Worm (Caenorhabditis elegans): ENCODE results near the gene F35E8.10.

The F35E8.10 gene

ce11 chrV:15957098-15957497, 36.9 kb upstream of the F35E8.10 start, which contains the start of gene F36G9.3:
TSS of gene F36G9.3 (plus strand) at chrV:15957398.
- no peak for TF ChIP-seq skn-1 (tag; optimal IDR thresholded peaks at IDR 0.05)
- no peak for TF ChIP-seq ceh-82 (tag; optimal IDR thresholded peaks at IDR 0.05)
- TF ChIP-seq sma-3 (GFP tag; optimal IDR thresholded peaks at IDR 0.05): no peak
- no peak for TF ChIP-seq nhr-11 (tag; optimal IDR thresholded peaks at IDR 0.05)

ce11 chrV:15955497-15955896, 35.3 kb upstream of the F35E8.10 start, which contains the start of gene srh-186:
TSS of gene srh-186 (plus strand) at chrV:15955797.
- no peak for TF ChIP-seq elt-3 (tag; optimal IDR thresholded peaks at IDR 0.05)
- no peak for TF ChIP-seq elt-1 (tag; optimal IDR thresholded peaks at IDR 0.05)
- TF ChIP-seq nhr-12 (tag; optimal IDR thresholded peaks at IDR 0.05): no peak
- no peak for TF ChIP-seq unc-39 (tag; optimal IDR thresholded peaks at IDR 0.05)
- TF ChIP-seq snpc-4 (tag; optimal IDR thresholded peaks at IDR 0.05): no peak
- TF ChIP-seq unc-62 (GFP tag; optimal IDR thresholded peaks at IDR 0.05): no peak
- no peak for TF ChIP-seq unc-55 (GFP tag; optimal IDR thresholded peaks at IDR 0.05)
- no peak for TF ChIP-seq ceh-82 (tag; optimal IDR thresholded peaks at IDR 0.05)
- no peak for TF ChIP-seq ceh-16 (tag; optimal IDR thresholded peaks at IDR 0.05)
- TF ChIP-seq crh-2 (tag; optimal IDR thresholded peaks at IDR 0.05): no peak

ce11 chrV:15954932-15955331, 34.8 kb upstream of the F35E8.10 start, which contains the start of gene srw-57:
TSS of gene srw-57 (minus strand) at chrV:15955032.
- TF ChIP-seq nhr-25 (tag; optimal IDR thresholded peaks at IDR 0.05) (no peak), lsy-2 (tag; optimal IDR thresholded peaks at IDR 0.05) (no peak), peb-1 (tag; optimal IDR thresholded peaks at IDR 0.05) (no peak), sem-4 (tag; optimal IDR thresholded peaks at IDR 0.05) (no peak), nhr-77 (tag; optimal IDR thresholded peaks at IDR 0.05) (no peak), nhr-21 (tag; optimal IDR thresholded peaks at IDR 0.05) (no peak), nhr-6 (tag; optimal IDR thresholded peaks at IDR 0.05) (no peak), nhr-129 (tag; optimal IDR thresholded peaks at IDR 0.05) (no peak), gmeb-1 (tag; optimal IDR thresholded peaks at IDR 0.05) (no peak), nhr-237 (tag; optimal IDR thresholded peaks at IDR 0.05) (no peak), mbf-1 (tag; optimal IDR thresholded peaks at IDR 0.05) (no peak), ZK546.5 (tag; optimal IDR thresholded peaks at IDR 0.05) (no peak), elt-1 (tag; optimal IDR thresholded peaks at IDR 0.05) (no peak), snpc-4 (tag; optimal IDR thresholded peaks at IDR 0.05) (no peak), R02D3.7 (tag; optimal IDR thresholded peaks at IDR 0.05) (no peak), unc-39 (tag; optimal IDR thresholded peaks at IDR 0.05) (no peak), nhr-23 (tag; optimal IDR thresholded peaks at IDR 0.05) (no peak), ama-1 (optimal IDR thresholded peaks at IDR 0.05) (no peak), F13H6.1 (tag; optimal IDR thresholded peaks at IDR 0.05) (no peak), lin-39 (tag; optimal IDR thresholded peaks at IDR 0.05) (no peak)

ce11 chrV:15952762-15953161, 32.6 kb upstream of the F35E8.10 start, which contains the start of gene srw-56:
TSS of gene srw-56 (minus strand) at chrV:15952862.
- TF ChIP-seq nhr-21 (tag; optimal IDR thresholded peaks at IDR 0.05): no peak

- TF ChIP-seq sma-9 (GFP tag; optimal IDR thresholded peaks at IDR 0.05) (no peak), sma-9 (tag; optimal IDR thresholded peaks at IDR 0.05) (no peak), zag-1 (tag; optimal IDR thresholded peaks at IDR 0.05) (no peak), nhr-21 (tag; optimal IDR thresholded peaks at IDR 0.05) (no peak), dmd-4 (tag; optimal IDR thresholded peaks at IDR 0.05) (no peak), crh-2 (tag; optimal IDR thresholded peaks at IDR 0.05) (no peak), mbf-1 (tag; optimal IDR thresholded peaks at IDR 0.05) (no peak), lin-13 (GFP tag; optimal IDR thresholded peaks at IDR 0.05) (no peak)
Measured at ce11 chrV:15950903-15951302, 30.7 kb upstream of the F35E8.10 start, which contains the start of gene srw-59. TSS of gene srw-59 (minus strand) at chrV:15951003.

ce11 chrV:15943125-15943524, 23.0 kb upstream of the F35E8.10 start, which contains the start of gene srw-53:
TSS of gene srw-53 (plus strand) at chrV:15943425.
- TF ChIP-seq nhr-23 (tag; optimal IDR thresholded peaks at IDR 0.05) (no peak), dmd-4 (tag; optimal IDR thresholded peaks at IDR 0.05) (no peak), nhr-12 (tag; optimal IDR thresholded peaks at IDR 0.05) (no peak), lin-11 (tag; optimal IDR thresholded peaks at IDR 0.05) (no peak), sma-3 (GFP tag; optimal IDR thresholded peaks at IDR 0.05) (no peak), nhr-129 (tag; optimal IDR thresholded peaks at IDR 0.05) (no peak), sma-9 (GFP tag; optimal IDR thresholded peaks at IDR 0.05) (no peak), sma-9 (tag; optimal IDR thresholded peaks at IDR 0.05) (no peak), snpc-4 (tag; optimal IDR thresholded peaks at IDR 0.05) (no peak)
